Worm (Caenorhabditis elegans) whole organism, early embryonic: ENCODE measurements around the gene hipr-1.

Source experiments
- B0310.2 ChIP-seq: sonication (generic microtip); optimal IDR thresholded peaks from 2 replicates; lab custom pipeline; 2016; ENCODE audit warnings: mild to moderate bottlenecking, missing genetic modification characterization, missing compliant biosample characterization
- F13C5.2 ChIP-seq: sonication (generic microtip); optimal IDR thresholded peaks from 2 replicates; lab custom pipeline; 2017; ENCODE audit warnings: mild to moderate bottlenecking, missing genetic modification characterization, inconsistent platforms, missing compliant biosample characterization
- aly-1 ChIP-seq: sonication (generic microtip); optimal IDR thresholded peaks from 2 replicates; lab custom pipeline; 2016; ENCODE audit warnings: missing genetic modification characterization, missing compliant biosample characterization
- ama-1 ChIP-seq: fragments of 150-350 bp; optimal IDR thresholded peaks from 2 replicates; lab custom pipeline; 2014
- ceh-13 ChIP-seq: fragments of 200-800 bp; sonication (Bioruptor generic); optimal IDR thresholded peaks from 2 replicates; lab custom pipeline; 2018; ENCODE audit warnings: mild to moderate bottlenecking, missing genetic modification characterization, missing compliant biosample characterization
- ceh-36 ChIP-seq: sonication (generic microtip); optimal IDR thresholded peaks from 2 replicates; lab custom pipeline; 2016; ENCODE audit warnings: missing genetic modification characterization, inconsistent platforms, missing compliant biosample characterization
- ets-7 ChIP-seq: sonication (generic microtip); optimal IDR thresholded peaks from 2 replicates; lab custom pipeline; 2016; ENCODE audit warnings: missing genotype, missing genetic modification characterization, missing compliant biosample characterization
- flt-1 ChIP-seq: fragments of 200-800 bp; sonication (Bioruptor generic); IDR thresholded peaks from 2 replicates; pipeline ENCODE4 v1.3.6; 2022; ENCODE audit warnings: missing genetic modification characterization, missing compliant biosample characterization
- hmbx-1 ChIP-seq: sonication (generic microtip); optimal IDR thresholded peaks from 2 replicates; lab custom pipeline; 2016; ENCODE audit warnings: mild to moderate bottlenecking, missing genetic modification characterization, missing compliant biosample characterization
- hmg-4 ChIP-seq: fragments of 200-800 bp; sonication (Bioruptor generic); optimal IDR thresholded peaks from 2 replicates; lab custom pipeline; 2018; ENCODE audit warnings: mild to moderate bottlenecking, missing genetic modification characterization, missing compliant biosample characterization
- hnd-1 ChIP-seq: sonication (generic microtip); optimal IDR thresholded peaks from 2 replicates; lab custom pipeline; 2016; ENCODE audit warnings: missing genetic modification characterization, missing compliant biosample characterization
- pes-1 ChIP-seq: fragments of 200-800 bp; sonication (Bioruptor generic); IDR thresholded peaks from 2 replicates; pipeline ENCODE4 v1.3.6; 2022; ENCODE audit warnings: missing genetic modification reagents, missing genetic modification characterization, missing compliant biosample characterization
- scrt-1 ChIP-seq: fragments of 200-800 bp; sonication (Bioruptor generic); IDR thresholded peaks from 2 replicates; pipeline ENCODE4 v1.3.6; 2022; ENCODE audit warnings: missing genetic modification characterization, missing compliant biosample characterization
- sea-1 ChIP-seq: fragments of 200-800 bp; sonication (Bioruptor generic); conservative IDR thresholded peaks from 2 replicates; pipeline ENCODE4 v1.3.6; 2022; ENCODE audit warnings: missing genetic modification characterization, missing compliant biosample characterization
- tbx-11 ChIP-seq: fragments of 200-800 bp; sonication (Bioruptor generic); IDR thresholded peaks from 2 replicates; pipeline ENCODE4 v1.3.6; 2022; ENCODE audit warnings: missing genetic modification characterization, missing compliant biosample characterization
- tbx-37 ChIP-seq: fragments of 200-800 bp; sonication (Bioruptor generic); conservative IDR thresholded peaks from 2 replicates; pipeline ENCODE4 v1.3.6; 2022; ENCODE audit warnings: missing genetic modification reagents, missing genetic modification characterization, missing compliant biosample characterization
- tra-4 ChIP-seq: sonication (generic microtip); optimal IDR thresholded peaks from 2 replicates; lab custom pipeline; 2017; ENCODE audit warnings: missing genetic modification characterization, missing compliant biosample characterization

The hipr-1 gene

DNA sequence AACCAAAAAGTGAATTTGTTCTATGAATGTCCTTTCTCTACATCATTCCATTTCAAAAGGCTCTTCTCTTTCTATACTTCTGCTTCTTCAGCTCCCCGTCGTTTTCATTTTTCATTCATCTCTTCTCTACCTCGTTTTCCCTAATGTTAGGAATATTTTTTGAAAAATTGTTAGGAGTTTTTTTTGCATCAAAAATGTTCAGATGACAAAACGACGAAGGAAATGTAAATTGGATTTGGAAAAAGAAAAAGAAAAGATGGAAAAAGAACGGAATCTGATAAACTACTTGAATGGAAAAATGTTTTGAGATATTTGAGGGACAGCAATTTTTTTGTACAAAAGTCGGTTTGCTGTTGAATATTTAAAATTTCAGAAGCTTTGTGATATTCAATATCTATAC lies 24.8 kb downstream of the hipr-1 start:
- TF ChIP-seq tra-4 (tag; lab: Kevin White, UChicago) (no peak), pes-1 (GFP tag; lab: Robert Waterston, UW) (no peak), tbx-37 (GFP tag; lab: Robert Waterston, UW) (no peak), tbx-11 (GFP tag; lab: Robert Waterston, UW) (no peak), F13C5.2 (no peak), hmg-4 (GFP tag; lab: Kevin White, UChicago) (no peak), B0310.2 (no peak), ama-1 (lab: Kevin White, UChicago) (no peak), aly-1 (tag; lab: Kevin White, UChicago) (no peak), ceh-36 (no peak), ets-7 (tag; lab: Kevin White, UChicago) (no peak)

DNA sequence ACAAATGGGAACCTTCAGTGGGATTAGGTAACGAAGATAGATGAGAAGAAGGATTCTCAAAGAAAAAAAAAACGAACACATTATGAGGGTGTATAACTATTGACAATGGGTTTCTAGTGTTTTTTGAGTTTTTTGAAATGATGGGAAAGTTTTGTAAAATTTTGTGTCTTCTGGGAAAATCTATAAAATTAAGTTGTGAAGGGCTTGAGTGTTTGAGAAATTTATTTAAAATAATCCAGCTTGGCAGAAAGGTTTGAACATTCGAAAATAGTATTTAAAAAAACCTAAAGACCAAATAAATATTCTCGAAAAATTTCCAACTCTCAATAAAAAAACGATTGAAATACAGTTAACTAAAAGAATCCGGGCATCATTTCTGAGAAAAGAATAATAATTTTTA lies 25.2 kb downstream of the hipr-1 start:
- TF ChIP-seq pes-1 (GFP tag; lab: Robert Waterston, UW), result no peak
- no peak for TF ChIP-seq F13C5.2
- no peak for TF ChIP-seq aly-1 (tag; lab: Kevin White, UChicago)
- TF ChIP-seq hmbx-1, result no peak
- TF ChIP-seq ets-7 (tag; lab: Kevin White, UChicago), result no peak
- TF ChIP-seq ceh-13 (GFP tag; lab: Kevin White, UChicago), result no peak
- TF ChIP-seq scrt-1 (GFP tag; lab: Robert Waterston, UW), result no peak
- no peak for TF ChIP-seq flt-1 (GFP tag; lab: Robert Waterston, UW)
- TF ChIP-seq tra-4 (tag; lab: Kevin White, UChicago), result no peak
- no peak for TF ChIP-seq hmg-4 (GFP tag; lab: Kevin White, UChicago)
- TF ChIP-seq B0310.2, result no peak
- no peak for TF ChIP-seq ceh-36
- TF ChIP-seq ama-1 (lab: Kevin White, UChicago), result no peak
- TF ChIP-seq sea-1, result no peak
- TF ChIP-seq tbx-37 (GFP tag; lab: Robert Waterston, UW), result no peak
- no peak for TF ChIP-seq tbx-11 (GFP tag; lab: Robert Waterston, UW)
- TF ChIP-seq hnd-1 (tag; lab: Kevin White, UChicago), result no peak

DNA sequence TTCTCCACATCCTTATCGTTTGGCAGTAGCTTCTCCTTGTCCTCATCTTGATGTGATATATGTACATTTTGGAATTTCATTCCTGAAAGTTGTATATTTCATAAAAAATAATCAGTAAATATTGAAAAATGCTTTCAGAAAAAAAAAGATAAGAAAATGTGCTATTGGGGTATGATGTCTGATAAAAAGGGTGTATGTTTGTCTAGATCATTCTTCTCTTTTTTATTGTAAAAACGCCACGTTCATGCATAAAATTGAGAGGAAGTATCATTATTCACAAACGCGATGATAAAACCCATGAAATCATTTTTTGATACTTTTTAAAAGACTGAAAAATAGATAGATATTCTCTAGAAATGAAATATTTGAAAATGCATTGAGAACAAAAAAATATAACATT lies 28.6 kb downstream of the hipr-1 start:
- TF ChIP-seq hnd-1 (tag; lab: Kevin White, UChicago), result no peak
- no peak for TF ChIP-seq F13C5.2
- TF ChIP-seq ceh-36, result no peak
- TF ChIP-seq hmbx-1, result no peak
- no peak for TF ChIP-seq scrt-1 (GFP tag; lab: Robert Waterston, UW)
- TF ChIP-seq aly-1 (tag; lab: Kevin White, UChicago), result no peak
- no peak for TF ChIP-seq tbx-37 (GFP tag; lab: Robert Waterston, UW)
- TF ChIP-seq sea-1, result no peak
- no peak for TF ChIP-seq B0310.2
- TF ChIP-seq tbx-11 (GFP tag; lab: Robert Waterston, UW), result no peak

DNA sequence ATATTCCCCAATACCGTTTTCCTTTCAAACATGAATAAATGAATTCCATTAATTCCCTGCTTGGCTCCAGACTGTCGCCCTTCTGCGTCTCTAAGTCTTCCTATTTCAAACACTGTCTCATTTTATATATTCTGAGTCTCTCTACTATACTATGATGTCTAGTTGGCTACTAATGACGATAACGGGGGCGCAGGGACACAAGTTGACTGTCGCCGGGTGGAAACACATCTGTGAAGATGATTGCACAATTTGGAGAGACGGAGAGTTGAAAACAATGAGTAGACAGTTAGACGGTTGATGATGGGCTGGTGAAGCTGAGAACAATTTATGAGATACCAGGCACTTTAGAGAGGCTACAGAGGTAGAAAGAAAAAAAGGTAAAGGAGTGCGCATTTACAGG lies 29.5 kb downstream of the hipr-1 start, which contains the start of gene sma-2:
Gene sma-2, plus strand, starts transcription at position 194 of the 400 bp plus-strand sequence.
- TF ChIP-seq tra-4 (tag; lab: Kevin White, UChicago), result no peak
- TF ChIP-seq scrt-1 (GFP tag; lab: Robert Waterston, UW), result no peak
- no peak for TF ChIP-seq hnd-1 (tag; lab: Kevin White, UChicago)
- TF ChIP-seq ets-7 (tag; lab: Kevin White, UChicago), result no peak
- TF ChIP-seq F13C5.2, result no peak
- TF ChIP-seq ceh-13 (GFP tag; lab: Kevin White, UChicago), result no peak
- no peak for TF ChIP-seq ceh-36
- no peak for TF ChIP-seq hmg-4 (GFP tag; lab: Kevin White, UChicago)
- TF ChIP-seq tbx-11 (GFP tag; lab: Robert Waterston, UW), result no peak
- no peak for TF ChIP-seq pes-1 (GFP tag; lab: Robert Waterston, UW)
- TF ChIP-seq tbx-37 (GFP tag; lab: Robert Waterston, UW), result no peak
- TF ChIP-seq flt-1 (GFP tag; lab: Robert Waterston, UW), result no peak
- TF ChIP-seq B0310.2, result no peak
- TF ChIP-seq ama-1 (lab: Kevin White, UChicago), result no peak
- no peak for TF ChIP-seq sea-1
- TF ChIP-seq aly-1 (tag; lab: Kevin White, UChicago), result no peak
- TF ChIP-seq hmbx-1, result no peak

DNA sequence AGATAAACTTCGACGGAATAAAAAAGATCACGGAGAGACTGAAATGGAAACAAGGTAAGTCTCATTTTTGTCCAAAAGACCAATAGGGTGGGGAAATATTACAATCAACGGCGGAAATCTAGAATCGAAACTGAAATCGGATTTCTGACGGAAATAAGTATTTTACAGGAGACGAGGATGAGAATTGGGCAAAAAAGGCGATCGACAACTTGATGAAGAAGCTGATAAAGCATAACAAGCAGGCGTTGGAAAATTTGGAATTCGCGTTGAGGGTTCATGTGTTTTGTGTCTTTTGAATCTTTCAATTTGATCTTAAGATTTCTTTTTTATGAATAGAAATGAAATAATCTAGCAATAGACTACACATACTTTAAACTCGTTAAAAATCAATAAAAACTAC lies 30.6 kb downstream of the hipr-1 start, which contains the start of gene ugtp-1:
Gene ugtp-1, minus strand, starts transcription at position 101 of the 400 bp plus-strand sequence.
- no peak for TF ChIP-seq ceh-13 (GFP tag; lab: Kevin White, UChicago)
- TF ChIP-seq F13C5.2, result no peak

DNA sequence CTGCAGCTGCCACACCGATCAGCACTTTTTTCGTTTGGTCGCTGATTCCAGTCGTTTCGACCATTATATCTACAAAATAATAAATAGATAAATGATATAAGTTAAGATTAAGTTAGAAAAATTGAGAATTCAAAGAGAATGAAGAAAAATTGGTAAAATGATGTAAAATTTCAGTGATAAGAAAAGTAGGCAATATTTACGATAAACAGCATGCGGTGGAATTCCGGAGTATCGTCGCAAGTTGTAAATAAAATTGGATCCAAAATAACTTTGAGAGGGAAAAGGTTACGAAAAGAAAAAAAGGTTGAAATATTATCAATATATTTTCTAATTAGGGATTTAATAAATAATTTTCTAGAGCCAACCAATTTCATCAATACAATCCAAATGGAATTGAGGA lies 34.7 kb downstream of the hipr-1 start, which contains the start of gene tomm-70:
Gene tomm-70, minus strand, starts transcription at position 69 of the 400 bp plus-strand sequence.
- TF ChIP-seq pes-1 (GFP tag; lab: Robert Waterston, UW) (no peak), ceh-36 (no peak), tbx-11 (GFP tag; lab: Robert Waterston, UW) (no peak), ceh-13 (GFP tag; lab: Kevin White, UChicago) (no peak)

DNA sequence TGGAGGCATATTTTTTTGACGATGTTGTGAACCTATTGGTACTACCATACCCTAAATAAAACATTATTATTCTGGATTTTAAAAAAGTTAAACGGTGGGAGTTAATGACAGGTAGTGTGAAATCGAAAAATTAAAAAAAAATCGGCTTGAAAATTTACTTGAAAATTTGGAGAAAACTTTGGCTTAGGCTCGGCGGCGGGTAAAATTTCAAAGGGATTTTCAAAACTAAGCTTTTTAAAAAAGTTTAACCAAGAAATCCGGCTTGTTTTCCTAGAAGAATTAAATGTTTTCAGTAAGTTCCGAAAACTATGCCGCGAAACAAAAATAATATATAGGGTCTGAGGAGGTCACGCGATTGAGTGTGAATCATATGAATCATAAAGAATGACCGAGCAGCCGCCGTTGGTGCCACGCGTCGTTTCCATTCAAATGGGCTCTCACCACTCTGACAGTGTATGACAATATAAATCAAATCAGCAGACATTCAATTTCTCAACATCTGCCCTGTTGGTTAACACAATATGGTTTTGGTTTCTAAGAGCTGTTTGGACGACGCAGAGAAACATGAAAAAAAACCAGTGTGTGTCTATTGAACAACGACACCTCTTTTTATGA lies 41.1 kb downstream of the hipr-1 start, which contains the start of gene aak-1:
Gene aak-1, minus strand, starts transcription at position 51 of the 615 bp plus-strand sequence.
- TF ChIP-seq flt-1 (GFP tag; lab: Robert Waterston, UW) (no peak), hmg-4 (GFP tag; lab: Kevin White, UChicago) (no peak), pes-1 (GFP tag; lab: Robert Waterston, UW) (no peak), hnd-1 (tag; lab: Kevin White, UChicago) (no peak), sea-1 (no peak), B0310.2 (no peak), F13C5.2 (no peak), hmbx-1 (no peak), ceh-13 (GFP tag; lab: Kevin White, UChicago) (no peak), scrt-1 (GFP tag; lab: Robert Waterston, UW) (no peak), ama-1 (lab: Kevin White, UChicago) (no peak)

DNA sequence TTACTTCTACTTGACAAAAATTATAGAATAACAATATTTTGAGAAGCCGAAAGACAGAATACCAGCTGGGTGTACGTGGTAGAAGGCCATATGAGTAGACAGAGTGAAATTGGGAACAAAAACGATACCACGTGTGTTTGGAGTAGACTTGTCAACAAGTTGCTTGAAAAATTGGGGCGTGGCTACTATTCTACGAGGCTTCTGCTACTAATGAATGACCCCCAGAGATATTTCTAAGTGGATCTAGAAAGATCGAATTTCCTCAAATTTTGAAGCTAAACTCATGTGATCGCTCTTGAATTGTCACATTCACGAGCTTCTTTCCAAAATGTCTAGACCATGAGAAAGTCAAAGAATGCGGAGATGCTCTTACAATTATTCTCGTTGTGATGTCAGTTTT lies 42.0 kb downstream of the hipr-1 start:
- TF ChIP-seq flt-1 (GFP tag; lab: Robert Waterston, UW), result no peak
- TF ChIP-seq pes-1 (GFP tag; lab: Robert Waterston, UW), result no peak
- TF ChIP-seq ama-1 (lab: Kevin White, UChicago), result no peak
- no peak for TF ChIP-seq ets-7 (tag; lab: Kevin White, UChicago)
- no peak for TF ChIP-seq ceh-36
- TF ChIP-seq hnd-1 (tag; lab: Kevin White, UChicago), result no peak
- no peak for TF ChIP-seq F13C5.2
- no peak for TF ChIP-seq tbx-11 (GFP tag; lab: Robert Waterston, UW)
- TF ChIP-seq hmg-4 (GFP tag; lab: Kevin White, UChicago), result no peak
- no peak for TF ChIP-seq B0310.2
- no peak for TF ChIP-seq scrt-1 (GFP tag; lab: Robert Waterston, UW)
- TF ChIP-seq ceh-13 (GFP tag; lab: Kevin White, UChicago), result no peak
- TF ChIP-seq sea-1, result no peak
- TF ChIP-seq tra-4 (tag; lab: Kevin White, UChicago), result no peak
- TF ChIP-seq tbx-37 (GFP tag; lab: Robert Waterston, UW), result no peak
- no peak for TF ChIP-seq aly-1 (tag; lab: Kevin White, UChicago)
- no peak for TF ChIP-seq hmbx-1
